Worm (Caenorhabditis elegans): ENCODE data around the gene sdz-6.

sdz-6 gene

ce11 chrV:19282314-19282713 lies 38.1 kb upstream of the sdz-6 start, which contains the start of gene fbxb-117:
Gene fbxb-117, plus strand, starts transcription at chrV:19282614.
- no peak for TF ChIP-seq vab-15 (tag; optimal IDR thresholded peaks at IDR 0.05)
- no peak for TF ChIP-seq fos-1 (tag; optimal IDR thresholded peaks at IDR 0.05)
- TF ChIP-seq swsn-7 (tag; optimal IDR thresholded peaks at IDR 0.05) = no peak
- no peak for TF ChIP-seq snu-23 (GFP tag; optimal IDR thresholded peaks at IDR 0.05)
- no peak for TF ChIP-seq sox-4 (tag; optimal IDR thresholded peaks at IDR 0.05)
- TF ChIP-seq dpl-1 (GFP tag; optimal IDR thresholded peaks at IDR 0.05) = no peak
- TF ChIP-seq unc-30 (tag; optimal IDR thresholded peaks at IDR 0.05) = no peak
- no peak for TF ChIP-seq nhr-77 (tag; optimal IDR thresholded peaks at IDR 0.05)
- no peak for TF ChIP-seq nhr-90 (tag; optimal IDR thresholded peaks at IDR 0.05; ENCODE audit: poor library complexity)
- TF ChIP-seq isw-1 (GFP tag; IDR thresholded peaks at IDR 0.05) = no peak
- no peak for TF ChIP-seq efl-3 (GFP tag; optimal IDR thresholded peaks at IDR 0.05)
- TF ChIP-seq zip-4 (GFP tag; optimal IDR thresholded peaks at IDR 0.05) = no peak
- TF ChIP-seq C34B4.2 (tag; optimal IDR thresholded peaks at IDR 0.05) = no peak
- TF ChIP-seq lin-14 (GFP tag; optimal IDR thresholded peaks at IDR 0.05) = no peak
- no peak for TF ChIP-seq zag-1 (tag; optimal IDR thresholded peaks at IDR 0.05)
- no peak for TF ChIP-seq pag-3 (tag; optimal IDR thresholded peaks at IDR 0.05; ENCODE audit: borderline replicate concordance, insufficient read depth)
- TF ChIP-seq mab-9 (GFP tag; IDR thresholded peaks at IDR 0.05) = no peak
- TF ChIP-seq nhr-19 (GFP tag; conservative IDR thresholded peaks at IDR 0.05) = no peak
- TF ChIP-seq lin-35 (GFP tag; optimal IDR thresholded peaks at IDR 0.05) = no peak
- no peak for TF ChIP-seq unc-130 (tag; optimal IDR thresholded peaks at IDR 0.05)

DNA sequence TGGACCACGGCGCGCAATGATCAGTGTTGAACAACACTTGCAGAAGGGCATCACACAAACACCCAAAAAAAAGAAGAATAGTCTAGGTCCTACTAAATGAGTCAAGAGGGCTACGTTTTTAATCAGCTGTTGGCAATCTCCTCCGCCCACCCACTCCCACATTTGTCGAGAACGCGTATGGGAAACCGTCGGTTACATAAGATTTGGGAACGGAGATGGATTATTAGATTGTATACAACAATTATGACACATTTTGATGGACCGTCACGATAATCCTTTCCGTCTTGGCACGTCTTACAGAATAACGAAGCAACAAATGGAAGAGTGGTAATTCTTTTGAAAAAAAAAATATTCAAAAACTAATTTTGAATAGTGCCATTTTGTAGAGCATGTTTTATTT lies 34.5 kb upstream of the sdz-6 start:
- TF ChIP-seq alr-1 (tag; optimal IDR thresholded peaks at IDR 0.05; ENCODE audit: borderline replicate concordance) (no peak), ceh-63 (GFP tag; optimal IDR thresholded peaks at IDR 0.05) (no peak), pqm-1 (tag; optimal IDR thresholded peaks at IDR 0.05) (no peak), jun-1 (tag; optimal IDR thresholded peaks at IDR 0.05) (no peak), ceh-90 (tag; optimal IDR thresholded peaks at IDR 0.05) (no peak), tlp-1 (tag; optimal IDR thresholded peaks at IDR 0.05) (no peak), sptf-1 (tag; optimal IDR thresholded peaks at IDR 0.05) (no peak), unc-130 (tag; optimal IDR thresholded peaks at IDR 0.05) (no peak)

ce11 chrV:19288073-19288805 lies 32.2 kb upstream of the sdz-6 start, which contains the start of the genes F55C9.3 and fbxb-57:
Gene F55C9.3, minus strand, starts transcription at chrV:19288173.
Gene fbxb-57, plus strand, starts transcription at chrV:19288755.
- no peak for TF ChIP-seq hlh-4 (tag; optimal IDR thresholded peaks at IDR 0.05)
- TF ChIP-seq ces-1 (GFP tag; optimal IDR thresholded peaks at IDR 0.05) = no peak
- TF ChIP-seq aly-2 (tag; optimal IDR thresholded peaks at IDR 0.05) = no peak
- TF ChIP-seq nhr-76 (tag; optimal IDR thresholded peaks at IDR 0.05) = no peak
- no peak for TF ChIP-seq nhr-12 (tag; optimal IDR thresholded peaks at IDR 0.05)
- no peak for TF ChIP-seq snu-23 (GFP tag; optimal IDR thresholded peaks at IDR 0.05)
- no peak for TF ChIP-seq efl-3 (GFP tag; optimal IDR thresholded peaks at IDR 0.05)
- TF ChIP-seq egl-27 (tag; optimal IDR thresholded peaks at IDR 0.05) = no peak
- no peak for TF ChIP-seq unc-86 (tag; optimal IDR thresholded peaks at IDR 0.05)
- TF ChIP-seq rnt-1 (tag; optimal IDR thresholded peaks at IDR 0.05) = no peak

- no peak for TF ChIP-seq hlh-17 (GFP tag; optimal IDR thresholded peaks at IDR 0.05; ENCODE audit: borderline replicate concordance)
- no peak for TF ChIP-seq Y116A8C.19 (tag; optimal IDR thresholded peaks at IDR 0.05; ENCODE audit: borderline replicate concordance)
- TF ChIP-seq nhr-28 (tag; optimal IDR thresholded peaks at IDR 0.05) = no peak
- no peak for TF ChIP-seq isw-1 (GFP tag; IDR thresholded peaks at IDR 0.05)
- no peak for TF ChIP-seq ama-1 (optimal IDR thresholded peaks at IDR 0.05)
- no peak for TF ChIP-seq snu-23 (GFP tag; optimal IDR thresholded peaks at IDR 0.05)
- TF ChIP-seq nhr-20 (tag; optimal IDR thresholded peaks at IDR 0.05) = no peak
- TF ChIP-seq C16A3.4 (tag; optimal IDR thresholded peaks at IDR 0.05) = no peak
- TF ChIP-seq swsn-7 (tag; optimal IDR thresholded peaks at IDR 0.05) = no peak
- no peak for TF ChIP-seq fkh-10 (GFP tag; optimal IDR thresholded peaks at IDR 0.05)
- no peak for TF ChIP-seq elt-2 (tag; optimal IDR thresholded peaks at IDR 0.05)
- TF ChIP-seq unc-98 (GFP tag; IDR thresholded peaks at IDR 0.05) = no peak
- no peak for TF ChIP-seq lin-39 (tag; optimal IDR thresholded peaks at IDR 0.05)
- no peak for TF ChIP-seq rnt-1 (tag; optimal IDR thresholded peaks at IDR 0.05)
Measured at ce11 chrV:19293025-19293424, 27.4 kb upstream of the sdz-6 start, which contains the start of gene F55C9.5. Gene F55C9.5, minus strand, starts transcription at chrV:19293125.
